Fruit fly (Drosophila melanogaster) whole organism, embryonic: Measurements from ENCODE around the gene mRpS25.

ENCODE experiments used
- CG10431 ChIP-seq: fragments of 200-800 bp; sonication (Bioruptor generic); optimal IDR thresholded peaks from 3 replicates; lab custom pipeline; 2018; ENCODE audit warnings: missing biosample characterization, mild to moderate bottlenecking, missing genetic modification characterization
- CG10959 ChIP-seq: fragments of 200-800 bp; sonication (Bioruptor generic); IDR thresholded peaks from 2 replicates; pipeline ENCODE4 v1.3.6; 2022; ENCODE audit warnings: missing biosample characterization, missing genetic modification characterization
- CG11398 ChIP-seq: fragments of 200-800 bp; sonication (Bioruptor generic); optimal IDR thresholded peaks from 2 replicates; lab custom pipeline; 2016; ENCODE audit warnings: missing biosample characterization, missing genetic modification characterization
- CG12299 ChIP-seq: fragments of 200-800 bp; sonication (Bioruptor generic); optimal IDR thresholded peaks from 2 replicates; lab custom pipeline; 2018; ENCODE audit warnings: missing biosample characterization, mild to moderate bottlenecking, missing genetic modification characterization
- CG1233 ChIP-seq: fragments of 200-800 bp; sonication (Bioruptor generic); optimal IDR thresholded peaks from 4 replicates; lab custom pipeline; 2018; ENCODE audit warnings: missing biosample characterization, mild to moderate bottlenecking, missing genetic modification characterization
- CG15601 ChIP-seq: fragments of 200-800 bp; sonication (Bioruptor generic); optimal IDR thresholded peaks from 3 replicates; lab custom pipeline; 2019; ENCODE audit warnings: missing biosample characterization, mild to moderate bottlenecking, missing genetic modification characterization, moderate library complexity
- CG1792 ChIP-seq: fragments of 200-800 bp; sonication (Bioruptor generic); optimal IDR thresholded peaks from 2 replicates; lab custom pipeline; 2016; ENCODE audit warnings: missing biosample characterization, missing genetic modification characterization
- CG18011 ChIP-seq: fragments of 200-800 bp; sonication (Bioruptor generic); optimal IDR thresholded peaks from 2 replicates; lab custom pipeline; 2017; ENCODE audit warnings: missing biosample characterization, missing genetic modification characterization, mild to moderate bottlenecking, moderate library complexity, missing genotype
- CG2120 ChIP-seq: fragments of 200-800 bp; sonication (Bioruptor generic); optimal IDR thresholded peaks from 3 replicates; lab custom pipeline; 2016; ENCODE audit warnings: missing biosample characterization, missing genetic modification characterization
- CG31224 ChIP-seq: fragments of 200-800 bp; sonication (Bioruptor generic); IDR thresholded peaks from 2 replicates; pipeline ENCODE4 v1.3.6; 2022; ENCODE audit warnings: missing biosample characterization, missing genetic modification characterization
- CG3838 ChIP-seq: fragments of 200-800 bp; sonication (Bioruptor generic); optimal IDR thresholded peaks from 3 replicates; lab custom pipeline; 2016; ENCODE audit warnings: missing biosample characterization, missing genetic modification characterization
- CG4404 ChIP-seq: fragments of 200-800 bp; sonication (Bioruptor generic); IDR thresholded peaks from 2 replicates; pipeline ENCODE4 v1.3.6; 2022; ENCODE audit warnings: missing biosample characterization, missing genetic modification characterization
- CG4854 ChIP-seq: fragments of 200-800 bp; sonication (Bioruptor generic); optimal IDR thresholded peaks from 2 replicates; lab custom pipeline; 2016; ENCODE audit warnings: missing biosample characterization, missing genetic modification characterization, inconsistent platforms
- CG7271 ChIP-seq: fragments of 200-800 bp; sonication (Bioruptor generic); optimal IDR thresholded peaks from 2 replicates; lab custom pipeline; 2018; ENCODE audit warnings: missing biosample characterization, mild to moderate bottlenecking, missing genetic modification characterization, moderate library complexity
- CG7928 ChIP-seq: fragments of 200-800 bp; sonication (Bioruptor generic); optimal IDR thresholded peaks from 2 replicates; lab custom pipeline; 2017; ENCODE audit warnings: missing biosample characterization, mild to moderate bottlenecking, missing genetic modification characterization
- CG7987 ChIP-seq: fragments of 200-800 bp; sonication (Bioruptor generic); optimal IDR thresholded peaks from 2 replicates; lab custom pipeline; 2018; ENCODE audit warnings: missing biosample characterization, mild to moderate bottlenecking, missing genetic modification characterization, moderate library complexity
- CG8765 ChIP-seq: fragments of 200-800 bp; sonication (Bioruptor generic); IDR thresholded peaks from 2 replicates; pipeline ENCODE4 v1.3.6; 2022; ENCODE audit warnings: missing biosample characterization, missing genetic modification characterization
- CG9932 ChIP-seq: fragments of 200-800 bp; sonication (Bioruptor generic); IDR thresholded peaks from 2 replicates; pipeline ENCODE4 v1.3.6; 2022; ENCODE audit warnings: missing biosample characterization, missing genetic modification characterization
- Camta ChIP-seq: fragments of 200-800 bp; sonication (Bioruptor generic); optimal IDR thresholded peaks from 2 replicates; lab custom pipeline; 2016; ENCODE audit warnings: missing biosample characterization, missing genetic modification characterization
- Chrac-16 ChIP-seq: fragments of 200-800 bp; sonication (Bioruptor generic); optimal IDR thresholded peaks from 3 replicates; lab custom pipeline; 2016; ENCODE audit warnings: missing biosample characterization, missing genetic modification characterization
- D ChIP-seq, 2 experiments: fragments of 200-800 bp in 1 of 2; fragments of >200 bp in 1 of 2; sonication (Bioruptor generic) in 1 of 2; optimal IDR thresholded peaks; 2 replicates in 1 of 2; 3 replicates in 1 of 2; lab custom pipeline; 2017; ENCODE audit warnings: mild to moderate bottlenecking in 1 of 2, missing biosample characterization in 1 of 2, missing genetic modification characterization in 1 of 2, missing genetic modification reagents in 1 of 2
- Hr78 ChIP-seq, 2 experiments: fragments of 200-800 bp in 1 of 2; fragments of >200 bp in 1 of 2; sonication (Bioruptor generic) in 1 of 2; optimal IDR thresholded peaks; 2 replicates each; lab custom pipeline; 2017 to 2019; ENCODE audit warnings: missing biosample characterization in 2 of 2, missing genetic modification characterization in 2 of 2, mild to moderate bottlenecking in 1 of 2, moderate library complexity in 1 of 2
- Lhr ChIP-seq: fragments of 200-800 bp; sonication (Bioruptor generic); optimal IDR thresholded peaks from 3 replicates; lab custom pipeline; 2017; ENCODE audit warnings: mild to moderate bottlenecking, missing biosample characterization, missing genetic modification reagents, missing genetic modification characterization
- Med ChIP-seq: fragments of 200-800 bp; sonication (Bioruptor generic); peaks from one replicate; lab custom pipeline; 2016; ENCODE audit warnings: missing biosample characterization, missing genetic modification characterization, mild to moderate bottlenecking, inconsistent platforms, moderate library complexity
- Oli ChIP-seq: fragments of 200-800 bp; sonication (Bioruptor generic); optimal IDR thresholded peaks from 2 replicates; lab custom pipeline; 2018; ENCODE audit warnings: missing biosample characterization, mild to moderate bottlenecking, missing genetic modification characterization, moderate library complexity
- Six4 ChIP-seq: fragments of 200-800 bp; sonication (Bioruptor generic); optimal IDR thresholded peaks from 2 replicates; lab custom pipeline; 2016; ENCODE audit warnings: missing biosample characterization, missing genetic modification characterization
- Sox102F ChIP-seq: fragments of 200-800 bp; sonication (Bioruptor generic); optimal IDR thresholded peaks from 2 replicates; lab custom pipeline; 2018; ENCODE audit warnings: missing biosample characterization, mild to moderate bottlenecking, missing genetic modification characterization, moderate library complexity
- Ssrp ChIP-seq: fragments of 200-800 bp; sonication (Bioruptor generic); optimal IDR thresholded peaks from 2 replicates; lab custom pipeline; 2018; ENCODE audit warnings: missing biosample characterization, mild to moderate bottlenecking, missing genetic modification characterization, moderate library complexity
- TFAM ChIP-seq: fragments of 200-800 bp; sonication (Bioruptor generic); optimal IDR thresholded peaks from 2 replicates; lab custom pipeline; 2017; ENCODE audit warnings: missing biosample characterization, missing genetic modification characterization, inconsistent platforms
- da ChIP-seq: fragments of 200-800 bp; sonication (Bioruptor generic); optimal IDR thresholded peaks from 2 replicates; lab custom pipeline; 2016; ENCODE audit warnings: missing biosample characterization, missing genetic modification characterization
- emc ChIP-seq: fragments of 200-800 bp; sonication (Bioruptor generic); optimal IDR thresholded peaks from 2 replicates; lab custom pipeline; 2016; ENCODE audit warnings: missing biosample characterization, missing genetic modification characterization
- insv ChIP-seq, 2 experiments: fragments of 200-800 bp; sonication (Bioruptor generic); optimal IDR thresholded peaks; 3 replicates each; lab custom pipeline; 2016 to 2018; ENCODE audit warnings: missing biosample characterization in 2 of 2, missing genetic modification characterization in 2 of 2
- klu ChIP-seq: fragments of 200-800 bp; sonication (Bioruptor generic); IDR thresholded peaks from 2 replicates; pipeline ENCODE4 v1.3.6; 2022; ENCODE audit warnings: missing biosample characterization, missing genetic modification characterization
- lmd ChIP-seq: fragments of 200-800 bp; sonication (Bioruptor generic); IDR thresholded peaks from 2 replicates; pipeline ENCODE4 v1.3.6; 2022; ENCODE audit warnings: missing biosample characterization, missing genetic modification characterization
- luna ChIP-seq: fragments of 200-800 bp; sonication (Bioruptor generic); optimal IDR thresholded peaks from 2 replicates; lab custom pipeline; 2016; ENCODE audit warnings: missing biosample characterization, missing genetic modification characterization
- nom ChIP-seq: fragments of 200-800 bp; sonication (Bioruptor generic); optimal IDR thresholded peaks from 2 replicates; lab custom pipeline; 2017; ENCODE audit warnings: missing biosample characterization, missing genetic modification characterization, mild to moderate bottlenecking, moderate library complexity, missing genetic modification reagents
- odd ChIP-seq: fragments of 200-800 bp; sonication (Bioruptor generic); optimal IDR thresholded peaks from 2 replicates; lab custom pipeline; 2017; ENCODE audit warnings: missing biosample characterization, mild to moderate bottlenecking, missing genetic modification characterization
- org-1 ChIP-seq: fragments of 200-800 bp; sonication (Bioruptor generic); optimal IDR thresholded peaks from 2 replicates; lab custom pipeline; 2017; ENCODE audit warnings: missing biosample characterization, missing genetic modification characterization
- pnt ChIP-seq: fragments of 200-800 bp; sonication (Bioruptor generic); optimal IDR thresholded peaks from 3 replicates; lab custom pipeline; 2016; ENCODE audit warnings: missing biosample characterization, missing genetic modification characterization
- run ChIP-seq: fragments of 200-800 bp; sonication (Bioruptor generic); optimal IDR thresholded peaks from 3 replicates; lab custom pipeline; 2018; ENCODE audit warnings: missing biosample characterization, mild to moderate bottlenecking, missing genetic modification characterization
- seq ChIP-seq: fragments of 200-800 bp; sonication (Bioruptor generic); IDR thresholded peaks from 2 replicates; pipeline ENCODE4 v1.3.6; 2022; ENCODE audit warnings: missing biosample characterization, missing genetic modification characterization
- sna ChIP-seq: fragments of 200-800 bp; sonication (Bioruptor generic); IDR thresholded peaks from 2 replicates; pipeline ENCODE4 v1.3.6; 2022; ENCODE audit warnings: missing biosample characterization, missing genetic modification characterization; ENCODE audit not compliant: partially characterized antibody
- sqz ChIP-seq: fragments of 200-800 bp; sonication (Bioruptor generic); optimal IDR thresholded peaks from 3 replicates; lab custom pipeline; 2018; ENCODE audit warnings: missing biosample characterization, mild to moderate bottlenecking, missing genetic modification characterization
- sr ChIP-seq: fragments of 200-800 bp; sonication (Bioruptor generic); IDR thresholded peaks from 3 replicates; pipeline ENCODE4 v1.3.6; 2022; ENCODE audit warnings: missing biosample characterization, missing genetic modification characterization
- ttk ChIP-seq: fragments of 200-800 bp; sonication (Bioruptor generic); IDR thresholded peaks from 2 replicates; pipeline ENCODE4 v2.1.2; 2022; ENCODE audit warnings: missing biosample characterization, missing genetic modification characterization
- tup ChIP-seq: fragments of 200-800 bp; sonication (Bioruptor generic); optimal IDR thresholded peaks from 2 replicates; lab custom pipeline; 2016; ENCODE audit warnings: missing biosample characterization, mild to moderate bottlenecking, missing genetic modification characterization, moderate library complexity
- tx ChIP-seq: fragments of 200-800 bp; sonication (Bioruptor generic); optimal IDR thresholded peaks from 2 replicates; lab custom pipeline; 2016; ENCODE audit warnings: missing biosample characterization, missing genetic modification characterization
- usp ChIP-seq: fragments of >200 bp; optimal IDR thresholded peaks from 2 replicates; lab custom pipeline; 2017; ENCODE audit warnings: missing biosample characterization, missing genetic modification characterization

Gene mRpS25

DNA sequence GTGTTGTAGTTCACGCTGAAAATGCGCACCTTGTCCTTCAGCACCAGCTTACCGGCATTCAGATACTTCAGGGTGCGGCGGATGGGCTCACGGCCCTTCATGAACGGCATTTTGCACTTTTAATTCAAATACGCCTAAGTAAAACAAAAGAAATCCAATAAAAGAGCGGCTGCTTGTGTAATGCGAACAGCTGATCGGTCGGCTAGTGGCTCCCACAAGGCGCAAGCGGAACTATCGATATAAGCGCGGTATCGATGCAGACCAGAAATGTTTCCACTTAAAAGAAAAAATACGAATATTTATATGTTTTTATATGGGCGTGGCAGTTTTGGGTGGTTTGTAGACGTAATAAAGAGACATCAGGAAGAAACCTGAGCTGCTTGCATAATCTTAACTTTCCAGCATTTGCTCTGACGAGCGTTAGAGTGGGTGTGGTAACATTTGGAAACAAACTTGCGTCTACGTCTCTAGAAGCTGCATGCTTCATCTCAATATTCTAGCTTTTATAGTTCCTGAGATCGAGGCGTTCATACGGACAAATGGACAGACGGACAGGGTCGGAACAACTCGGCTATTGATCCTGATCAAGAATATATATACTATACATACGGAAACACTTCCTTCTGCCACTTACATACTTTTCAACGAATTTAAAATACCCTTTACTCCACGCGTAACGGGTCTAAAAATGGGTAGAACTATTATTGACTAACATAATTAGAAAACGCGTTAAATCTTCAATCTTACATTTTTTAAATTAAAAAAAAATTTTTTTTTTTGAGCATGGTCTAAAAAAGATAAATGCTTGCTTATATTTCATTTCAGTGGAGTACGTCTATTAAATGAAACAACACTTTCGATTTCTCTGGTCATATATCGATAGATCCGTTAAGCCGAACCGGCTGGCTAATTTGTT, at the start of gene mRpS25, which contains the start of gene nmdyn-D6 (continued):
- TF ChIP-seq usp (GFP tag; lab: Kevin White, UChicago): no peak
- peak; percentile 19 for TF ChIP-seq Camta (GFP tag; lab: Kevin White, UChicago)
- TF ChIP-seq CG1792 (GFP tag; lab: Kevin White, UChicago): no peak
- no peak for TF ChIP-seq CG11398
- no peak for TF ChIP-seq CG7928 (GFP tag; lab: Kevin White, UChicago)
- TF ChIP-seq Lhr (GFP tag; lab: Kevin White, UChicago): no peak
- TF ChIP-seq CG3838 (GFP tag; lab: Kevin White, UChicago): no peak
- no peak for TF ChIP-seq emc (GFP tag; lab: Kevin White, UChicago)
- no peak for TF ChIP-seq CG7987
- no peak for TF ChIP-seq CG7271
- TF ChIP-seq CG4404 (GFP tag; lab: Robert Waterston, UW): no peak; the same call in 1 of the 2 replicates
- TF ChIP-seq tup (GFP tag; lab: Kevin White, UChicago): no peak
- 0 out of 2 replicates have a peak, but pooled peaks have one; percentile 16 for TF ChIP-seq sna
- TF ChIP-seq CG10959 (GFP tag; lab: Robert Waterston, UW): no peak
- TF ChIP-seq CG12299 (tag; lab: Kevin White, UChicago): no peak
- TF ChIP-seq Sox102F (GFP tag; lab: Kevin White, UChicago): peak; percentile 46
- TF ChIP-seq odd (GFP tag; lab: Kevin White, UChicago): no peak
- TF ChIP-seq nom (GFP tag; lab: Kevin White, UChicago): no peak
- TF ChIP-seq Oli: peak; percentile 16
- TF ChIP-seq tx: no peak
- TF ChIP-seq Med: peak; percentile 55
- TF ChIP-seq Ssrp (tag; lab: Kevin White, UChicago): peak; percentile 19
- no peak for TF ChIP-seq D (optimal IDR thresholded peaks at IDR 0.05; lab: Kevin White, UChicago)
- TF ChIP-seq D (GFP tag; optimal IDR thresholded peaks at IDR 0.05; lab: Kevin White, UChicago): peak; percentile 12
- no peak for TF ChIP-seq klu (GFP tag; lab: Robert Waterston, UW)
- TF ChIP-seq CG15601 (tag; lab: Kevin White, UChicago): no peak
- TF ChIP-seq CG10431 (GFP tag; lab: Kevin White, UChicago): no peak
- no peak for TF ChIP-seq org-1 (GFP tag; lab: Kevin White, UChicago)
- peak in 1 of 2 experiments; percentile 20 for TF ChIP-seq Hr78 (GFP tag; optimal IDR thresholded peaks at IDR 0.05; lab: Kevin White, UChicago)
- peak; percentile 11 for TF ChIP-seq Chrac-16
- 0 out of 2 replicates have a peak, but pooled peaks have one; percentile 14 for TF ChIP-seq CG31224
- no peak for TF ChIP-seq CG8765 (GFP tag; lab: Robert Waterston, UW)
- no peak for TF ChIP-seq TFAM (GFP tag; lab: Kevin White, UChicago)
- no peak for TF ChIP-seq CG18011 (GFP tag; lab: Kevin White, UChicago)
- no peak for TF ChIP-seq insv (GFP tag; optimal IDR thresholded peaks at IDR 0.05; lab: Kevin White, UChicago)
- no peak for TF ChIP-seq pnt (GFP tag; lab: Kevin White, UChicago)
- TF ChIP-seq da (GFP tag; lab: Kevin White, UChicago): no peak
- no peak for TF ChIP-seq Six4 (GFP tag; lab: Kevin White, UChicago)
- TF ChIP-seq sr (GFP tag; lab: Robert Waterston, UW): no peak
- TF ChIP-seq seq: no peak
- peak; percentile 53 for TF ChIP-seq CG9932
- TF ChIP-seq ttk: peak; percentile 49; the same call in 1 of the 2 replicates
- TF ChIP-seq CG4854 (GFP tag; lab: Kevin White, UChicago): no peak
- TF ChIP-seq lmd (GFP tag; lab: Robert Waterston, UW): peak; percentile 48; the same call in 1 of the 2 replicates
- TF ChIP-seq CG2120 (GFP tag; lab: Kevin White, UChicago): peak; percentile 43
- no peak for TF ChIP-seq sqz
- no peak for TF ChIP-seq luna
- TF ChIP-seq run (tag; lab: Kevin White, UChicago): no peak
- TF ChIP-seq CG1233: no peak
